Worm (Caenorhabditis elegans): ENCODE data around the gene Y72A10A.1.

DNA sequence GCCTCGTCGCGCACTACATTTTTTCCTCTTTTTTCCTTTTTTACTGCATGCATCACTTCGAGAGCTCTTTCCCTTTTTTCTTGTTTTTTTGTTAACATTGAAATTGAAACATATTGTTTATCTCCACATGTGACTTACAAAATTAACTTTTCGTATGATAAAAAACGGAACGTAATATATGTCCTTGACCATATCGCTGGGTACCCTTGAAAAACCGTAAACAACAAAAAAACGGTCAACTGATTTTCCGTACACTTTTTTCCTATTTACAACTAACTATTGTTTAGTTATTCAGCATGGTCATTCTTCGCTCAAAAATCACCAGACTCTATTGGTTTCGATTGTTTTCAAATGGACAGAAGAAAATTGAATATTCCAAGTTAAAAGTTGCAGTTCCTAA, 16.1 kb downstream of the Y72A10A.1 start, which contains the start of gene nnt-1:
- TF ChIP-seq ama-1 (optimal IDR thresholded peaks at IDR 0.05) (no peak), nhr-12 (tag; optimal IDR thresholded peaks at IDR 0.05) (no peak)

Data from whole organism, L1 larva.